Worm (Caenorhabditis elegans): ENCODE results near the gene gpch-1.

DNA sequence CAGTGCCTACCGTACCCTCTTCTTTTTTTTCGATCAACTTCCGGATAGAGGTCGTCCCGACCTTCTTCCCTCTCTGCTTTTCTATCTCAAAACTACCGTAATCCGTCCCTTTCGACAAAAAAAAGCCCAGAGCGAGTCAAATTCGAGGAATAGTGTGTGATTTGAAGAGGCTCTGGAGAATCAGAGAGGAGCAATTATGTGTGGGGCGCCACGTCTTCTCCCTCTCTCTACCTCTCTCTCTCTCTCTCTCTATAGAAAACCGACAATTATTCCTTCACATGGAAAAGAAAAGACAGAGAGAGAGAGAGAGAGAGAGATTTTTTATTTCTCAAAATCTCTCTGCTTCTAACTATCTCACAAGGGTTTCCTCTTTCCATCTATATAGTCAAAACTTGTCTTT, 48.2 kb downstream of the gpch-1 start:
- TF ChIP-seq sox-4 (tag; optimal IDR thresholded peaks at IDR 0.05) (no peak), unc-98 (GFP tag; IDR thresholded peaks at IDR 0.05) (no peak), unc-30 (tag; optimal IDR thresholded peaks at IDR 0.05) (no peak), pqm-1 (tag; optimal IDR thresholded peaks at IDR 0.05) (no peak), ama-1 (optimal IDR thresholded peaks at IDR 0.05) (no peak)

Data from whole organism, L1 larva.